Fruit fly (Drosophila melanogaster): ENCODE results near the gene CG12104.

Gene CG12104

dm6 chr3L:1586266-1587054, 16.0 kb downstream of the CG12104 start (continued):
- TF ChIP-seq en (GFP tag; optimal IDR thresholded peaks at IDR 0.05) (no peak), CG9727 (GFP tag; optimal IDR thresholded peaks at IDR 0.05) (no peak), CG8089 (GFP tag; optimal IDR thresholded peaks at IDR 0.05) (no peak), Usf (GFP tag; optimal IDR thresholded peaks at IDR 0.05) (no peak), CG3726 (GFP tag; IDR thresholded peaks at IDR 0.05) (no peak), ems (GFP tag; optimal IDR thresholded peaks at IDR 0.05) (no peak), CG34224 (GFP tag; IDR thresholded peaks at IDR 0.05; ENCODE audit: partially characterized antibody) (peak; percentile 69), CG12104 (GFP tag; optimal IDR thresholded peaks at IDR 0.05) (no peak), Pdp1 (GFP tag; optimal IDR thresholded peaks at IDR 0.05) (peak in 1 of 2 experiments; percentile 78), trem (tag; optimal IDR thresholded peaks at IDR 0.05) (no peak), MBD-R2 (GFP tag; IDR thresholded peaks at IDR 0.05) (no peak), tx (GFP tag; optimal IDR thresholded peaks at IDR 0.05) (no peak), CG10147 (GFP tag; optimal IDR thresholded peaks at IDR 0.05) (no peak), CG4360 (GFP tag; IDR thresholded peaks at IDR 0.05) (peak; percentile 47; the same call in 1 of the 2 replicates), Bdp1 (GFP tag; optimal IDR thresholded peaks at IDR 0.05) (no peak), seq (GFP tag; IDR thresholded peaks at IDR 0.05) (peak; percentile 30; the same call in 1 of the 2 replicates), CG18619 (GFP tag; optimal IDR thresholded peaks at IDR 0.05) (no peak), esg (GFP tag; conservative IDR thresholded peaks at IDR 0.05) (no peak), nmo (GFP tag; optimal IDR thresholded peaks at IDR 0.05) (no peak), prd (optimal IDR thresholded peaks at IDR 0.05) (no peak), prd (GFP tag; IDR thresholded peaks at IDR 0.05) (no peak), jing (GFP tag; optimal IDR thresholded peaks at IDR 0.05) (no peak), CG10209 (GFP tag; optimal IDR thresholded peaks at IDR 0.05) (no peak), wek (GFP tag; optimal IDR thresholded peaks at IDR 0.05) (no peak), repo (GFP tag; optimal IDR thresholded peaks at IDR 0.05) (no peak), Abd-B (GFP tag; optimal IDR thresholded peaks at IDR 0.05) (peak; percentile 21), TFAM (GFP tag; optimal IDR thresholded peaks at IDR 0.05) (no peak), CG6813 (GFP tag; optimal IDR thresholded peaks at IDR 0.05) (peak; percentile 53), Ravus (GFP tag; IDR thresholded peaks at IDR 0.05) (no peak), usp (GFP tag; optimal IDR thresholded peaks at IDR 0.05) (no peak), bowl (GFP tag; IDR thresholded peaks at IDR 0.05) (no peak), pb (GFP tag; optimal IDR thresholded peaks at IDR 0.05) (peak; percentile 27), Nf-YC (tag; optimal IDR thresholded peaks at IDR 0.05) (no peak), lmd (GFP tag; IDR thresholded peaks at IDR 0.05) (no peak), bab2 (GFP tag; optimal IDR thresholded peaks at IDR 0.05) (no peak), CG11695 (GFP tag; IDR thresholded peaks at IDR 0.05) (peak; percentile 54; the same call in 2 of the 3 replicates), CG5953 (GFP tag; IDR thresholded peaks at IDR 0.05) (no peak), CG11093 (GFP tag; IDR thresholded peaks at IDR 0.05) (no peak), gcm (GFP tag; optimal IDR thresholded peaks at IDR 0.05) (peak; percentile 22), pfk (GFP tag; optimal IDR thresholded peaks at IDR 0.05) (no peak), B-H1 (GFP tag; IDR thresholded peaks at IDR 0.05) (no peak; the same call in 2 of the 3 replicates), Aef1 (GFP tag; IDR thresholded peaks at IDR 0.05) (no peak), her (GFP tag; optimal IDR thresholded peaks at IDR 0.05) (peak; percentile 68), CG10267 (tag; optimal IDR thresholded peaks at IDR 0.05) (no peak), CG7372 (GFP tag; IDR thresholded peaks at IDR 0.05) (no peak), scrt (GFP tag; optimal IDR thresholded peaks at IDR 0.05) (peak; percentile 4), CG7271 (tag; optimal IDR thresholded peaks at IDR 0.05) (no peak), slp2 (GFP tag; optimal IDR thresholded peaks at IDR 0.05) (no peak), Hsf (GFP tag; optimal IDR thresholded peaks at IDR 0.05) (no peak), lola (GFP tag; optimal IDR thresholded peaks at IDR 0.05) (no peak)
